Worm (Caenorhabditis elegans): ENCODE results near the gene gid-7.
A peak's percentile ranks its signal among the peaks of the same experiment; 100 is the strongest.

ce11 chrV:3717751-3718150 lies 39.1 kb downstream of the gid-7 start:
- TF ChIP-seq aly-2 (tag; optimal IDR thresholded peaks at IDR 0.05) (no peak), lsy-2 (tag; optimal IDR thresholded peaks at IDR 0.05) (peak in 1 of 2 experiments; percentile 72), dmd-4 (tag; optimal IDR thresholded peaks at IDR 0.05) (no peak), ztf-11 (tag; optimal IDR thresholded peaks at IDR 0.05) (no peak), egl-27 (tag; optimal IDR thresholded peaks at IDR 0.05) (peak; percentile 32), nhr-25 (tag; optimal IDR thresholded peaks at IDR 0.05) (no peak), zag-1 (tag; optimal IDR thresholded peaks at IDR 0.05) (peak; percentile 61)

Measured in whole organism, L2 larva.